Worm (Caenorhabditis elegans): ENCODE data around the gene ceh-23.

DNA sequence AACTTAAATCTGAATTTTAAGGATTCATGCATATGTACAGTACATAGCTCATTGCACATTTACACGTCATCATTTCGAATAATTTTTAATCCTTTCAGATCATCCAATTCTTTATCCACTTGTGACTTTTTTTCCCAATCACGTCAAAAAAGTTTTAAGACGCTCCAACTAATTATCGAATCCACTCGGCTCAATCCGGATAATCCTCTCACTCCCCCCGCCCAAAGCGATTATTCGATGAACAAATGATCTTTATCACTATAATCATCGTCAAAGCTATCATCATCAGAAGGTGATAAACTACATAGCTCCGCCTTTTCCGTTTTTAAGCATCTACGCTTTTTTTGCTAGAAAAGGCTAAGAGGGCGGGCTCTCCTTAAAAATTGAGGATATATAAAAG is 1.8 kb upstream of the ceh-23 start:
- no peak for TF ChIP-seq him-1 (tag; optimal IDR thresholded peaks at IDR 0.05)
- no peak for TF ChIP-seq W03F9.2 (tag; optimal IDR thresholded peaks at IDR 0.05)
